Fruit fly (Drosophila melanogaster) whole organism, embryonic: ENCODE data around the gene CG44139.

Experiments used
- Ada2b ChIP-seq: fragments of 200-800 bp; sonication (Bioruptor generic); IDR thresholded peaks from 2 replicates; pipeline ENCODE4 v1.3.6; 2022; ENCODE audit warnings: missing biosample characterization, missing genetic modification characterization
- Atf6 ChIP-seq: fragments of 200-800 bp; sonication (Bioruptor generic); IDR thresholded peaks from 2 replicates; pipeline ENCODE4 v1.3.6; 2022; ENCODE audit warnings: missing biosample characterization, missing genetic modification characterization
- CG10267 ChIP-seq: fragments of 200-800 bp; sonication (Bioruptor generic); optimal IDR thresholded peaks from 2 replicates; lab custom pipeline; 2018; ENCODE audit warnings: missing biosample characterization, mild to moderate bottlenecking, missing genetic modification characterization, moderate library complexity
- CG11247 ChIP-seq: fragments of 200-800 bp; sonication (Bioruptor generic); IDR thresholded peaks from 2 replicates; pipeline ENCODE4 v1.3.6; 2022; ENCODE audit warnings: missing biosample characterization, missing genetic modification characterization
- CG12104 ChIP-seq: fragments of 200-800 bp; sonication (Bioruptor generic); optimal IDR thresholded peaks from 3 replicates; lab custom pipeline; 2016; ENCODE audit warnings: missing biosample characterization, missing genetic modification characterization
- CG1233 ChIP-seq: fragments of 200-800 bp; sonication (Bioruptor generic); optimal IDR thresholded peaks from 4 replicates; lab custom pipeline; 2018; ENCODE audit warnings: missing biosample characterization, mild to moderate bottlenecking, missing genetic modification characterization
- CG13287 ChIP-seq: fragments of 200-800 bp; sonication (Bioruptor generic); IDR thresholded peaks from 2 replicates; pipeline ENCODE4 v1.3.6; 2022; ENCODE audit warnings: missing biosample characterization, missing genetic modification characterization; ENCODE audit not compliant: partially characterized antibody
- CG15073 ChIP-seq: fragments of 200-800 bp; sonication (Bioruptor generic); optimal IDR thresholded peaks from 2 replicates; lab custom pipeline; 2016; ENCODE audit warnings: missing biosample characterization, missing genetic modification characterization
- CG1602 ChIP-seq: fragments of 200-800 bp; sonication (Bioruptor generic); optimal IDR thresholded peaks from 3 replicates; lab custom pipeline; 2016; ENCODE audit warnings: missing biosample characterization, missing genetic modification characterization
- CG16815 ChIP-seq: fragments of 200-800 bp; sonication (Bioruptor generic); optimal IDR thresholded peaks from 3 replicates; lab custom pipeline; 2017; ENCODE audit warnings: missing biosample characterization, mild to moderate bottlenecking, missing genetic modification characterization
- CG17359 ChIP-seq: fragments of 200-800 bp; sonication (Bioruptor generic); optimal IDR thresholded peaks from 3 replicates; lab custom pipeline; 2018; ENCODE audit warnings: missing biosample characterization, mild to moderate bottlenecking, missing genetic modification characterization, moderate library complexity
- CG17361 ChIP-seq: fragments of 200-800 bp; sonication (Bioruptor generic); IDR thresholded peaks from 3 replicates; pipeline ENCODE4 v1.3.6; 2022; ENCODE audit warnings: missing biosample characterization, missing genetic modification characterization
- CG2116 ChIP-seq: fragments of 200-800 bp; sonication (Bioruptor generic); optimal IDR thresholded peaks from 3 replicates; lab custom pipeline; 2018; ENCODE audit warnings: missing biosample characterization, mild to moderate bottlenecking, missing genetic modification characterization
- CG2120 ChIP-seq: fragments of 200-800 bp; sonication (Bioruptor generic); optimal IDR thresholded peaks from 3 replicates; lab custom pipeline; 2016; ENCODE audit warnings: missing biosample characterization, missing genetic modification characterization
- CG2712 ChIP-seq: fragments of 200-800 bp; optimal IDR thresholded peaks from 3 replicates; lab custom pipeline; 2019; ENCODE audit warnings: missing biosample characterization, mild to moderate bottlenecking, missing genetic modification characterization, moderate library complexity
- CG32532 ChIP-seq: fragments of 200-800 bp; sonication (Bioruptor generic); IDR thresholded peaks from 2 replicates; pipeline ENCODE4 v1.3.6; 2022; ENCODE audit warnings: missing biosample characterization, missing genetic modification characterization
- CG33557 ChIP-seq: fragments of 200-800 bp; sonication (Bioruptor generic); optimal IDR thresholded peaks from 2 replicates; lab custom pipeline; 2019; ENCODE audit warnings: missing biosample characterization, mild to moderate bottlenecking, missing genetic modification characterization, moderate library complexity
- CG4424 ChIP-seq: fragments of 200-800 bp; sonication (Bioruptor generic); optimal IDR thresholded peaks from 3 replicates; lab custom pipeline; 2016; ENCODE audit warnings: missing biosample characterization, missing genetic modification characterization
- CG4617 ChIP-seq: fragments of 200-800 bp; sonication (Bioruptor generic); optimal IDR thresholded peaks from 3 replicates; lab custom pipeline; 2016; ENCODE audit warnings: missing biosample characterization, missing genetic modification characterization, borderline replicate concordance
- CG5245 ChIP-seq: fragments of 200-800 bp; sonication (Bioruptor generic); optimal IDR thresholded peaks from 3 replicates; lab custom pipeline; 2016; ENCODE audit warnings: missing biosample characterization, missing genetic modification characterization
- CG7556 ChIP-seq: fragments of 200-800 bp; sonication (Bioruptor generic); optimal IDR thresholded peaks from 2 replicates; lab custom pipeline; 2017; ENCODE audit warnings: missing biosample characterization, mild to moderate bottlenecking, missing genetic modification characterization
- CG9437 ChIP-seq: fragments of 200-800 bp; sonication (Bioruptor generic); optimal IDR thresholded peaks from 2 replicates; lab custom pipeline; 2018; ENCODE audit warnings: missing biosample characterization, mild to moderate bottlenecking, missing genetic modification characterization
- CG9797 ChIP-seq: fragments of 200-800 bp; sonication (Bioruptor generic); optimal IDR thresholded peaks from 3 replicates; lab custom pipeline; 2018; ENCODE audit warnings: missing biosample characterization, mild to moderate bottlenecking, missing genetic modification characterization
- Chrac-16 ChIP-seq: fragments of 200-800 bp; sonication (Bioruptor generic); optimal IDR thresholded peaks from 3 replicates; lab custom pipeline; 2016; ENCODE audit warnings: missing biosample characterization, missing genetic modification characterization
- D ChIP-seq, 2 experiments: fragments of 200-800 bp in 1 of 2; fragments of >200 bp in 1 of 2; sonication (Bioruptor generic) in 1 of 2; optimal IDR thresholded peaks; 2 replicates in 1 of 2; 3 replicates in 1 of 2; lab custom pipeline; 2017; ENCODE audit warnings: mild to moderate bottlenecking in 1 of 2, missing biosample characterization in 1 of 2, missing genetic modification characterization in 1 of 2, missing genetic modification reagents in 1 of 2
- Hr51 ChIP-seq, 2 experiments: fragments of 200-800 bp; sonication (Bioruptor generic); optimal IDR thresholded peaks; 2 replicates in 1 of 2; 3 replicates in 1 of 2; lab custom pipeline; 2016 to 2018; ENCODE audit warnings: missing biosample characterization in 2 of 2, missing genetic modification characterization in 2 of 2, mild to moderate bottlenecking in 1 of 2, moderate library complexity in 1 of 2
- MTF-1 ChIP-seq: fragments of 200-800 bp; sonication (Bioruptor generic); optimal IDR thresholded peaks from 2 replicates; lab custom pipeline; 2018; ENCODE audit warnings: missing biosample characterization, mild to moderate bottlenecking, missing genetic modification characterization, borderline replicate concordance
- Max ChIP-seq: fragments of 200-800 bp; sonication (Bioruptor generic); optimal IDR thresholded peaks from 2 replicates; lab custom pipeline; 2016; ENCODE audit warnings: missing biosample characterization, mild to moderate bottlenecking, missing genetic modification characterization
- Meics ChIP-seq: fragments of 200-800 bp; sonication (Bioruptor generic); optimal IDR thresholded peaks from 2 replicates; lab custom pipeline; 2017; ENCODE audit warnings: missing biosample characterization, mild to moderate bottlenecking, missing genetic modification characterization
- NC2β ChIP-seq: fragments of 200-800 bp; sonication (Bioruptor generic); optimal IDR thresholded peaks from 2 replicates; lab custom pipeline; 2016; ENCODE audit warnings: missing biosample characterization, missing genetic modification characterization
- Sox100B ChIP-seq: fragments of 200-800 bp; sonication (Bioruptor generic); optimal IDR thresholded peaks from 3 replicates; lab custom pipeline; 2018; ENCODE audit warnings: missing biosample characterization, mild to moderate bottlenecking, missing genetic modification characterization
- Ssrp ChIP-seq: fragments of 200-800 bp; sonication (Bioruptor generic); optimal IDR thresholded peaks from 2 replicates; lab custom pipeline; 2018; ENCODE audit warnings: missing biosample characterization, mild to moderate bottlenecking, missing genetic modification characterization, moderate library complexity
- Xbp1 ChIP-seq: fragments of 200-800 bp; sonication (Bioruptor generic); optimal IDR thresholded peaks from 3 replicates; lab custom pipeline; 2016; ENCODE audit warnings: missing biosample characterization, mild to moderate bottlenecking, missing genetic modification characterization
- amos ChIP-seq: fragments of 200-800 bp; sonication (Bioruptor generic); IDR thresholded peaks from 2 replicates; pipeline ENCODE4 v1.3.6; 2022; ENCODE audit warnings: missing biosample characterization, missing genetic modification characterization; ENCODE audit not compliant: partially characterized antibody
- bcd ChIP-seq: fragments of 200-800 bp; sonication (Bioruptor generic); optimal IDR thresholded peaks from 2 replicates; lab custom pipeline; 2017; ENCODE audit warnings: missing biosample characterization, mild to moderate bottlenecking, missing genetic modification characterization
- chif ChIP-seq, 2 experiments: fragments of 200-800 bp; sonication (Bioruptor generic); optimal IDR thresholded peaks; 3 replicates each; lab custom pipeline; 2016; ENCODE audit warnings: missing biosample characterization in 2 of 2, missing genetic modification characterization in 2 of 2
- crp ChIP-seq, 2 experiments: fragments of 200-800 bp; sonication (Bioruptor generic); optimal IDR thresholded peaks; 2 replicates in 1 of 2; 3 replicates in 1 of 2; lab custom pipeline; 2017; ENCODE audit warnings: missing biosample characterization in 2 of 2, missing genetic modification characterization in 2 of 2, mild to moderate bottlenecking in 1 of 2, moderate library complexity in 1 of 2
- gce ChIP-seq: fragments of 200-800 bp; sonication (Bioruptor generic); IDR thresholded peaks from 3 replicates; pipeline ENCODE4 v1.3.6; 2022; ENCODE audit warnings: missing biosample characterization, missing genetic modification characterization
- grau ChIP-seq: fragments of 200-800 bp; optimal IDR thresholded peaks from 3 replicates; lab custom pipeline; 2019; ENCODE audit warnings: missing biosample characterization, mild to moderate bottlenecking, missing genetic modification characterization, moderate library complexity
- gsb ChIP-seq: fragments of 200-800 bp; sonication (Bioruptor generic); IDR thresholded peaks from 2 replicates; pipeline ENCODE4 v1.3.6; 2022; ENCODE audit warnings: missing biosample characterization, missing genetic modification characterization
- insv ChIP-seq, 2 experiments: fragments of 200-800 bp; sonication (Bioruptor generic); optimal IDR thresholded peaks; 3 replicates each; lab custom pipeline; 2016 to 2018; ENCODE audit warnings: missing biosample characterization in 2 of 2, missing genetic modification characterization in 2 of 2
- kni ChIP-seq: fragments of 200-800 bp; sonication (Bioruptor generic); optimal IDR thresholded peaks from 3 replicates; lab custom pipeline; 2017; ENCODE audit warnings: mild to moderate bottlenecking, missing biosample characterization, missing genetic modification reagents, missing genetic modification characterization
- org-1 ChIP-seq: fragments of 200-800 bp; sonication (Bioruptor generic); optimal IDR thresholded peaks from 2 replicates; lab custom pipeline; 2017; ENCODE audit warnings: missing biosample characterization, missing genetic modification characterization
- row ChIP-seq: fragments of 200-800 bp; sonication (Bioruptor generic); IDR thresholded peaks from 3 replicates; pipeline ENCODE4 v1.3.6; 2022; ENCODE audit warnings: missing biosample characterization, missing genetic modification characterization
- shn ChIP-seq: fragments of 200-800 bp; sonication (Bioruptor generic); optimal IDR thresholded peaks from 3 replicates; lab custom pipeline; 2016; ENCODE audit warnings: missing biosample characterization, missing genetic modification characterization
- stwl ChIP-seq: fragments of 200-800 bp; sonication (Bioruptor generic); optimal IDR thresholded peaks from 3 replicates; lab custom pipeline; 2018; ENCODE audit warnings: missing biosample characterization, mild to moderate bottlenecking, missing genetic modification characterization, moderate library complexity
- tll ChIP-seq, 2 experiments: fragments of 200-800 bp in 1 of 2; fragments of >200 bp in 1 of 2; sonication (Bioruptor generic) in 1 of 2; optimal IDR thresholded peaks; 2 replicates each; lab custom pipeline; 2017 to 2019; ENCODE audit warnings: missing biosample characterization in 2 of 2, missing genetic modification characterization in 2 of 2, mild to moderate bottlenecking in 1 of 2, moderate library complexity in 1 of 2
- wdn ChIP-seq: fragments of 200-800 bp; sonication (Bioruptor generic); IDR thresholded peaks from 2 replicates; pipeline ENCODE4 v1.3.6; 2022; ENCODE audit warnings: missing biosample characterization, missing genetic modification characterization
- wor ChIP-seq: fragments of 200-800 bp; sonication (Bioruptor generic); IDR thresholded peaks from 2 replicates; pipeline ENCODE4 v1.3.6; 2022; ENCODE audit warnings: missing biosample characterization, missing genetic modification characterization

The CG44139 gene

DNA sequence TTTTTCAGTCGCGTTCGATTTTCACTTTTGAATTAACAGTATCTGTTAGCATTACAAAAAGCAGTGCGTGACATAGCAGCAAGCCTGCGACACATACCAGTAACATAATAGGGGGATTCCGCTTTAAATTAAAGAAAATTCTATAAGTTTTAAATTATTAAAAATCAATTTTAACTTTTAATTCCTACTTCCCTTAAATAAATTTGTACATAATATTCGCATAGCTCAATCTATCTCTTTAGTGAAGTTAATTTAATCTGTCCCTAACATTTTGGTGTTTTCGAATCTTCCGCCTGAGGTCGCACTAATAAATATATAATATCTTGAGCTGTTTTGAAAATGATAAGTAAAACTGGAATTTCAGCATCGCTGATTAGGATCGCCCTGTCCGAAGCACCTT is 4.1 kb upstream of the CG44139 start, which contains the start of gene CG9886 (continued):
- TF ChIP-seq CG2120 (GFP tag; lab: Kevin White, UChicago) (peak; percentile 64), Ssrp (tag; lab: Kevin White, UChicago) (peak; percentile 67), Meics (peak; percentile 68), CG11247 (0 out of 2 replicates have a peak, but pooled peaks have one; percentile 15), CG4424 (GFP tag; lab: Kevin White, UChicago) (peak; percentile 68), Max (GFP tag; lab: Kevin White, UChicago) (peak; percentile 58), Sox100B (GFP tag; lab: Kevin White, UChicago) (peak; percentile 39), gce (no peak), stwl (tag; lab: Kevin White, UChicago) (peak; percentile 89), Xbp1 (GFP tag; lab: Kevin White, UChicago) (peak; percentile 74), Atf6 (GFP tag; lab: Robert Waterston, UW) (peak; percentile 56), CG5245 (GFP tag; lab: Kevin White, UChicago) (peak; percentile 26), CG17359 (tag; lab: Kevin White, UChicago) (peak; percentile 67), Hr51 (GFP tag; optimal IDR thresholded peaks at IDR 0.05; lab: Kevin White, UChicago) (peak; percentile 3 to 78), Chrac-16 (peak; percentile 68), tll (GFP tag; optimal IDR thresholded peaks at IDR 0.05; lab: Kevin White, UChicago) (peak in 1 of 2 experiments; percentile 6), CG15073 (GFP tag; lab: Kevin White, UChicago) (no peak), kni (GFP tag; lab: Kevin White, UChicago) (no peak), CG32532 (peak; percentile 70), wdn (GFP tag; lab: Robert Waterston, UW) (0 out of 2 replicates have a peak, but pooled peaks have one; percentile 27), D (optimal IDR thresholded peaks at IDR 0.05; lab: Kevin White, UChicago) (no peak), D (GFP tag; optimal IDR thresholded peaks at IDR 0.05; lab: Kevin White, UChicago) (peak; percentile 14), CG1602 (GFP tag; lab: Kevin White, UChicago) (peak; percentile 62), insv (GFP tag; optimal IDR thresholded peaks at IDR 0.05; lab: Kevin White, UChicago) (no peak), shn (GFP tag; lab: Kevin White, UChicago) (no peak), amos (GFP tag; lab: Robert Waterston, UW) (no peak), chif (GFP tag; optimal IDR thresholded peaks at IDR 0.05; lab: Kevin White, UChicago) (peak in 1 of 2 experiments; percentile 38), Ada2b (GFP tag; lab: Robert Waterston, UW) (peak; percentile 40), gsb (GFP tag; lab: Robert Waterston, UW) (no peak), grau (tag; lab: Kevin White, UChicago) (peak; percentile 74), CG33557 (GFP tag; lab: Kevin White, UChicago) (peak; percentile 57), wor (GFP tag; lab: Robert Waterston, UW) (no peak), NC2β (GFP tag; lab: Kevin White, UChicago) (no peak), CG2712 (peak; percentile 85), CG13287 (GFP tag; lab: Robert Waterston, UW) (peak; percentile 53; the same call in 1 of the 2 replicates), CG2116 (peak; percentile 43), CG7556 (GFP tag; lab: Kevin White, UChicago) (peak; percentile 57), CG4617 (GFP tag; lab: Kevin White, UChicago) (peak; percentile 62), row (GFP tag; lab: Robert Waterston, UW) (peak; percentile 85), crp (GFP tag; optimal IDR thresholded peaks at IDR 0.05; lab: Kevin White, UChicago) (peak in 1 of 2 experiments; percentile 12), bcd (GFP tag; lab: Kevin White, UChicago) (peak; percentile 57), CG16815 (GFP tag; lab: Kevin White, UChicago) (peak; percentile 20), org-1 (GFP tag; lab: Kevin White, UChicago) (peak; percentile 23), MTF-1 (GFP tag; lab: Kevin White, UChicago) (no peak), CG9797 (peak; percentile 39), CG10267 (peak; percentile 73), CG12104 (peak; percentile 29), CG17361 (GFP tag; lab: Robert Waterston, UW) (peak; percentile 82), CG1233 (peak; percentile 27), CG9437 (peak; percentile 21)
